Fruit fly (Drosophila melanogaster) whole organism, prepupa: ENCODE results near the gene Prp31.

Experiments
- Blimp-1 ChIP-seq: fragments of 200-800 bp; sonication (Bioruptor generic); optimal IDR thresholded peaks from 3 replicates; lab custom pipeline; 2017; ENCODE audit warnings: missing biosample characterization, missing genetic modification characterization, mild to moderate bottlenecking, moderate library complexity, missing genetic modification reagents
- CG3032 ChIP-seq: fragments of 200-800 bp; optimal IDR thresholded peaks from 2 replicates; lab custom pipeline; 2019; ENCODE audit warnings: missing biosample characterization, mild to moderate bottlenecking, missing genetic modification characterization, moderate library complexity
- Eip78C ChIP-seq: fragments of 200-800 bp; sonication (Bioruptor generic); peaks from one replicate; lab custom pipeline; 2016; ENCODE audit warnings: missing biosample characterization, missing genetic modification characterization
- Hr4 ChIP-seq: fragments of 200-800 bp; sonication (Bioruptor generic); optimal IDR thresholded peaks from 3 replicates; lab custom pipeline; 2016; ENCODE audit warnings: missing biosample characterization, missing genetic modification characterization
- Sox102F ChIP-seq: fragments of 200-800 bp; sonication (Bioruptor generic); optimal IDR thresholded peaks from 2 replicates; lab custom pipeline; 2016; ENCODE audit warnings: missing biosample characterization, mild to moderate bottlenecking, missing genetic modification characterization
- acj6 ChIP-seq: fragments of 200-800 bp; sonication (Bioruptor generic); optimal IDR thresholded peaks from 3 replicates; lab custom pipeline; 2016; ENCODE audit warnings: missing biosample characterization, missing genetic modification characterization
- cyc ChIP-seq: fragments of 200-800 bp; sonication (Bioruptor generic); optimal IDR thresholded peaks from 3 replicates; lab custom pipeline; 2016; ENCODE audit warnings: missing biosample characterization, missing genetic modification characterization

DNA sequence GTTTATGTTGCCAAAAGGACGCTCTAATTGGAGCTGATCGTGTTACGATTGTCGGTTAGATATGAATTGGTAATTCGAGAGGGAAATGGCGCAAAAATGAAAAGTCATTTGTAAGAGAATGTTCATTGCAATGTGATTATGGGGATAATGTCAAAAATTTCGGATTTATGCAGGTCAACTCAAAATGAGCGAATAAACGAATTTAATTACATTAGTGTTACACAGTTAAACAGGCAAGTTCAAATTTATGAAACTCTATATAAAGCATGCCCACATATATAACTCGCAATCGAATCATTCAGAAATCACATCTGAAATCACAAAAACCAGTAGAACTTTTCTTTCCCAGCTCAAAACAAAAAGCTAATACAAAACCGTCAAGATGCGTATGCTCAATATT is 48.6 kb downstream of the Prp31 start, which contains the start of gene Prx1:
- TF ChIP-seq Eip78C (GFP tag; lab: Kevin White, UChicago) (no peak), cyc (no peak), Blimp-1 (GFP tag; lab: Kevin White, UChicago) (no peak), Sox102F (GFP tag; lab: Kevin White, UChicago) (no peak), CG3032 (tag; lab: Kevin White, UChicago) (no peak), Hr4 (GFP tag; lab: Kevin White, UChicago) (no peak), acj6 (GFP tag; lab: Kevin White, UChicago) (no peak)
